Fruit fly (Drosophila melanogaster): ENCODE measurements around the gene CG17726.
A peak's percentile ranks its signal among the peaks of the same experiment; 100 is the strongest.

The CG17726 gene

DNA sequence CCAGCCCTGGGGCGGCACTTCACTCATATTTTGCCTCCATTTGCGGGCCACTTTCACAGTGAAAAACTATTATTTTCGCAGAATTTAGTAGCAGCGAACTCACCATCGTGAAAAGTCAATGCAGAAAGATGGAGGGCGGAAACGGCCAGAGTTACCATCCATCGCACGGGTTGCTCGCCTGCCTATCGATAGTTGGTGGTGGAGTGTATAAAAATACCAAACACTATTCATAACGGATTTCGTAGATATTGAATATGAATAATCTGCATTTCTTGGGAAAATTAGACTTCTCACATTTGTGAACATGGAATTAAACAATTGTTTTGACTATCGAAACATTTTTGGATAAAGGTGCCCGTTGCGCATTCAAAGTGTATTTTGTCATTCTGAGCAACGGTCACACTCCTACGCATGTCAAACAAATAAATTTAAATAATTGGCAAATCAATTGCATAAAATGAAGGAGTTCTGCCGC lies 10.4 kb upstream of the CG17726 start, which contains the start of the genes RpS25 and CG4820 (continued):
- peak; percentile 77 for TF ChIP-seq CG31224 (GFP tag; IDR thresholded peaks at IDR 0.05)
- TF ChIP-seq pb (GFP tag; optimal IDR thresholded peaks at IDR 0.05) = peak; percentile 93
- TF ChIP-seq lmd (GFP tag; IDR thresholded peaks at IDR 0.05) = peak; percentile 72
- TF ChIP-seq p53 (GFP tag; optimal IDR thresholded peaks at IDR 0.05) = peak; percentile 93
- TF ChIP-seq lab (GFP tag; optimal IDR thresholded peaks at IDR 0.05) = peak; percentile 97
- TF ChIP-seq CG11093 (GFP tag; IDR thresholded peaks at IDR 0.05) = 0 out of 3 replicates have a peak, but pooled peaks have one; percentile 42
- TF ChIP-seq pfk (GFP tag; optimal IDR thresholded peaks at IDR 0.05) = peak; percentile 84
- TF ChIP-seq CG7271 (tag; optimal IDR thresholded peaks at IDR 0.05) = peak; percentile 97
- peak; percentile 80 for TF ChIP-seq Usf (GFP tag; optimal IDR thresholded peaks at IDR 0.05)
- peak; percentile 85 for TF ChIP-seq CoRest (tag; optimal IDR thresholded peaks at IDR 0.05)
- TF ChIP-seq Blimp-1 (GFP tag; optimal IDR thresholded peaks at IDR 0.05) = peak; percentile 73
- peak; percentile 71 for TF ChIP-seq bowl (GFP tag; IDR thresholded peaks at IDR 0.05)
- peak; percentile 66 for TF ChIP-seq CG14965 (GFP tag; optimal IDR thresholded peaks at IDR 0.05; ENCODE audit: borderline replicate concordance)
- peak; percentile 76 for TF ChIP-seq CG10462 (GFP tag; optimal IDR thresholded peaks at IDR 0.05)
- peak; percentile 77 for TF ChIP-seq Nf-YB (GFP tag; optimal IDR thresholded peaks at IDR 0.05)
- peak; percentile 92 for TF ChIP-seq CG11398 (GFP tag; optimal IDR thresholded peaks at IDR 0.05)
- TF ChIP-seq Nf-YC (tag; optimal IDR thresholded peaks at IDR 0.05) = peak; percentile 81
- TF ChIP-seq pan (optimal IDR thresholded peaks at IDR 0.05) = no peak
- peak in 1 of 2 experiments; percentile 89 for TF ChIP-seq pan (GFP tag; optimal IDR thresholded peaks at IDR 0.05 in 1 of 2, IDR thresholded peaks at IDR 0.05 in 1 of 2)
- peak; percentile 81 for TF ChIP-seq jumu (GFP tag; optimal IDR thresholded peaks at IDR 0.05)
- peak; percentile 86 for TF ChIP-seq slbo (GFP tag; IDR thresholded peaks at IDR 0.05)
- peak; percentile 54 for TF ChIP-seq dimm (GFP tag; IDR thresholded peaks at IDR 0.05)
- TF ChIP-seq bcd (GFP tag; optimal IDR thresholded peaks at IDR 0.05) = peak; percentile 96
- peak; percentile 89 for TF ChIP-seq CG10147 (GFP tag; optimal IDR thresholded peaks at IDR 0.05)
- TF ChIP-seq ac (GFP tag; optimal IDR thresholded peaks at IDR 0.05) = peak; percentile 82
- TF ChIP-seq Doc3 (GFP tag; IDR thresholded peaks at IDR 0.05; ENCODE audit: partially characterized antibody) = peak; percentile 86
- TF ChIP-seq zen2 (GFP tag; IDR thresholded peaks at IDR 0.05; ENCODE audit: partially characterized antibody) = peak; percentile 67; the same call in 2 of the 3 replicates
- TF ChIP-seq psq (GFP tag; optimal IDR thresholded peaks at IDR 0.05) = peak; percentile 75
- peak; percentile 89 for TF ChIP-seq sna (GFP tag; IDR thresholded peaks at IDR 0.05; ENCODE audit: partially characterized antibody)
- peak; percentile 82 for TF ChIP-seq Oli (tag; optimal IDR thresholded peaks at IDR 0.05)
- TF ChIP-seq Myb (GFP tag; optimal IDR thresholded peaks at IDR 0.05) = peak; percentile 82
- peak; percentile 89 for TF ChIP-seq CG31441 (GFP tag; IDR thresholded peaks at IDR 0.05)
- peak; percentile 95 for TF ChIP-seq CG13296 (GFP tag; optimal IDR thresholded peaks at IDR 0.05)
- TF ChIP-seq HLHmδ (GFP tag; optimal IDR thresholded peaks at IDR 0.05) = peak; percentile 99
- peak; percentile 85 for TF ChIP-seq CG2202 (tag; optimal IDR thresholded peaks at IDR 0.05)
- no peak for TF ChIP-seq Gsc (GFP tag; IDR thresholded peaks at IDR 0.05)
- TF ChIP-seq nerfin-1 (tag; optimal IDR thresholded peaks at IDR 0.05) = peak; percentile 91
- TF ChIP-seq fd3F (GFP tag; optimal IDR thresholded peaks at IDR 0.05) = peak; percentile 85
- peak; percentile 98 for TF ChIP-seq CG17186 (GFP tag; optimal IDR thresholded peaks at IDR 0.05)
- TF ChIP-seq CG7786 (GFP tag; optimal IDR thresholded peaks at IDR 0.05) = peak; percentile 81
- peak; percentile 77 for TF ChIP-seq ase (GFP tag; IDR thresholded peaks at IDR 0.05)
- peak; percentile 86 to 91 for TF ChIP-seq Pdp1 (GFP tag; optimal IDR thresholded peaks at IDR 0.05)
- peak; percentile 85 for TF ChIP-seq CG5245 (GFP tag; optimal IDR thresholded peaks at IDR 0.05)
- TF ChIP-seq ssp (GFP tag; IDR thresholded peaks at IDR 0.05) = peak; percentile 72
- TF ChIP-seq CG8281 (tag; optimal IDR thresholded peaks at IDR 0.05) = peak; percentile 72
- peak; percentile 89 for TF ChIP-seq Atf-2 (GFP tag; optimal IDR thresholded peaks at IDR 0.05)
- TF ChIP-seq mam (GFP tag; optimal IDR thresholded peaks at IDR 0.05) = peak; percentile 76
- peak; percentile 87 for TF ChIP-seq CG17328 (GFP tag; IDR thresholded peaks at IDR 0.05)
- peak; percentile 85 for TF ChIP-seq Bgb (GFP tag; IDR thresholded peaks at IDR 0.05; ENCODE audit: partially characterized antibody)
- TF ChIP-seq CG7745 (tag; optimal IDR thresholded peaks at IDR 0.05) = peak; percentile 39

Data from whole organism, embryonic.